Worm (Caenorhabditis elegans) whole organism, L1 larva: Measurements from ENCODE around the gene EEED8.14.

ENCODE experiments used
- C16A3.4 ChIP-seq: fragments of 150-350 bp; optimal IDR thresholded peaks from 2 replicates; lab custom pipeline; 2014; ENCODE audit warnings: missing biosample characterization, missing genetic modification characterization
- aha-1 ChIP-seq: fragments of 150-350 bp; optimal IDR thresholded peaks from 2 replicates; lab custom pipeline; 2014; ENCODE audit warnings: missing biosample characterization, missing genetic modification characterization
- alr-1 ChIP-seq: fragments of 200-800 bp; sonication (Bioruptor generic); optimal IDR thresholded peaks from 2 replicates; lab custom pipeline; 2018; ENCODE audit warnings: borderline replicate concordance, mild to moderate bottlenecking, missing genetic modification characterization, missing compliant biosample characterization
- aly-2 ChIP-seq: fragments of 150-350 bp; optimal IDR thresholded peaks from 2 replicates; lab custom pipeline; 2014; ENCODE audit warnings: missing biosample characterization, missing genetic modification characterization
- ama-1 ChIP-seq: fragments of 150-350 bp; optimal IDR thresholded peaks from 2 replicates; lab custom pipeline; 2014
- blmp-1 ChIP-seq: fragments of 150-350 bp; optimal IDR thresholded peaks from 2 replicates; lab custom pipeline; 2014; ENCODE audit warnings: missing biosample characterization, missing genetic modification characterization
- ceh-8 ChIP-seq: fragments of 200-800 bp; sonication (Bioruptor generic); optimal IDR thresholded peaks from 2 replicates; lab custom pipeline; 2018; ENCODE audit warnings: mild to moderate bottlenecking, missing genetic modification characterization, moderate library complexity, missing compliant biosample characterization
- ces-1 ChIP-seq: fragments of 150-350 bp; optimal IDR thresholded peaks from 2 replicates; lab custom pipeline; 2014; ENCODE audit warnings: missing biosample characterization, missing genetic modification reagents, missing genetic modification characterization
- dsc-1 ChIP-seq: sonication (generic microtip); optimal IDR thresholded peaks from 2 replicates; lab custom pipeline; 2016; ENCODE audit warnings: mild to moderate bottlenecking, missing genetic modification characterization, missing compliant biosample characterization
- efl-1 ChIP-seq, 4 experiments: fragments of 150-350 bp; optimal IDR thresholded peaks in 3 of 4; peaks in 1 of 4; 1 replicate in 1 of 4; 2 replicates in 3 of 4; lab custom pipeline; 2014; ENCODE audit warnings: missing biosample characterization in 2 of 4, missing genetic modification characterization in 2 of 4, missing genetic modification reagents in 2 of 4
- efl-3 ChIP-seq: fragments of 200-800 bp; sonication (Bioruptor generic); optimal IDR thresholded peaks from 2 replicates; lab custom pipeline; 2018; ENCODE audit warnings: mild to moderate bottlenecking, missing genetic modification characterization, missing compliant biosample characterization
- elt-2 ChIP-seq: sonication (generic microtip); optimal IDR thresholded peaks from 2 replicates; lab custom pipeline; 2016; ENCODE audit warnings: missing genetic modification characterization, mild to moderate bottlenecking, inconsistent platforms, missing compliant biosample characterization, missing genetic modification reagents
- ets-5 ChIP-seq: fragments of 200-800 bp; sonication (Bioruptor generic); IDR thresholded peaks from 2 replicates; pipeline ENCODE4 v1.3.6; 2022; ENCODE audit warnings: missing genetic modification characterization, missing compliant biosample characterization
- fkh-10 ChIP-seq: sonication (generic microtip); optimal IDR thresholded peaks from 2 replicates; lab custom pipeline; 2017; ENCODE audit warnings: missing biosample characterization, missing genetic modification reagents, missing genetic modification characterization
- fkh-8 ChIP-seq: sonication (generic microtip); optimal IDR thresholded peaks from 2 replicates; lab custom pipeline; 2016; ENCODE audit warnings: mild to moderate bottlenecking, missing genetic modification characterization, missing compliant biosample characterization
- grh-1 ChIP-seq: fragments of 200-800 bp; sonication (Bioruptor generic); IDR thresholded peaks from 2 replicates; pipeline ENCODE4 v1.3.6; 2022; ENCODE audit warnings: missing genetic modification reagents, missing genetic modification characterization, missing compliant biosample characterization
- hlh-17 ChIP-seq: fragments of 200-800 bp; sonication (Bioruptor generic); optimal IDR thresholded peaks from 2 replicates; lab custom pipeline; 2018; ENCODE audit warnings: missing genetic modification characterization, mild to moderate bottlenecking, missing compliant biosample characterization, moderate library complexity, borderline replicate concordance
- hlh-4 ChIP-seq: sonication (generic microtip); optimal IDR thresholded peaks from 2 replicates; lab custom pipeline; 2016; ENCODE audit warnings: mild to moderate bottlenecking, missing genetic modification characterization, missing compliant biosample characterization
- hpl-2 ChIP-seq: fragments of 150-350 bp; optimal IDR thresholded peaks from 2 replicates; lab custom pipeline; 2014; ENCODE audit warnings: missing biosample characterization, missing genetic modification reagents, missing genetic modification characterization
- isw-1 ChIP-seq: fragments of 200-800 bp; sonication (Bioruptor generic); IDR thresholded peaks from 2 replicates; pipeline ENCODE4 v1.3.6; 2022; ENCODE audit warnings: missing genetic modification characterization, missing compliant biosample characterization
- jun-1 ChIP-seq: fragments of 150-350 bp; optimal IDR thresholded peaks from 2 replicates; lab custom pipeline; 2014; ENCODE audit warnings: missing biosample characterization, missing genetic modification reagents, missing genetic modification characterization
- lin-15B ChIP-seq: fragments of 150-350 bp; sonication (generic microtip); optimal IDR thresholded peaks from 3 replicates; lab custom pipeline; 2014; ENCODE audit warnings: missing biosample characterization, missing genetic modification characterization
- lin-35 ChIP-seq, 2 experiments: fragments of 150-350 bp; optimal IDR thresholded peaks; 2 replicates each; lab custom pipeline; 2014; ENCODE audit warnings: missing biosample characterization in 2 of 2, missing genetic modification characterization in 2 of 2, missing genetic modification reagents in 2 of 2
- lin-39 ChIP-seq: fragments of 150-350 bp; optimal IDR thresholded peaks from 2 replicates; lab custom pipeline; 2014; ENCODE audit warnings: missing biosample characterization, missing genetic modification reagents, missing genetic modification characterization
- lsy-2 ChIP-seq, 2 experiments: fragments of 150-350 bp; optimal IDR thresholded peaks; 2 replicates each; lab custom pipeline; 2014; ENCODE audit warnings: missing biosample characterization in 2 of 2, missing genetic modification characterization in 2 of 2
- mdl-1 ChIP-seq, 2 experiments: fragments of 150-350 bp; optimal IDR thresholded peaks; 2 replicates each; lab custom pipeline; 2014 to 2017; ENCODE audit warnings: missing biosample characterization in 2 of 2, missing genetic modification characterization in 2 of 2, inconsistent platforms in 1 of 2
- mep-1 ChIP-seq: fragments of 150-350 bp; optimal IDR thresholded peaks from 2 replicates; lab custom pipeline; 2014; ENCODE audit warnings: missing biosample characterization, missing genetic modification characterization
- nhr-12 ChIP-seq: sonication (generic microtip); optimal IDR thresholded peaks from 2 replicates; lab custom pipeline; 2017; ENCODE audit warnings: missing biosample characterization, missing genetic modification characterization
- nhr-20 ChIP-seq: sonication (generic microtip); optimal IDR thresholded peaks from 2 replicates; lab custom pipeline; 2016; ENCODE audit warnings: mild to moderate bottlenecking, missing genetic modification characterization, missing compliant biosample characterization
- nhr-28 ChIP-seq: fragments of 150-350 bp; optimal IDR thresholded peaks from 2 replicates; lab custom pipeline; 2014; ENCODE audit warnings: missing biosample characterization, missing genetic modification characterization
- nhr-47 ChIP-seq: sonication (generic microtip); optimal IDR thresholded peaks from 2 replicates; lab custom pipeline; 2016; ENCODE audit warnings: mild to moderate bottlenecking, missing genetic modification characterization, moderate library complexity, missing compliant biosample characterization
- nhr-77 ChIP-seq: fragments of 150-350 bp; optimal IDR thresholded peaks from 2 replicates; lab custom pipeline; 2014; ENCODE audit warnings: missing biosample characterization, missing genetic modification characterization
- nhr-90 ChIP-seq: sonication (generic microtip); optimal IDR thresholded peaks from 2 replicates; lab custom pipeline; 2016; ENCODE audit warnings: mild to moderate bottlenecking, missing genetic modification characterization, missing compliant biosample characterization; ENCODE audit not compliant: poor library complexity
- pqm-1 ChIP-seq: sonication (generic microtip); optimal IDR thresholded peaks from 3 replicates; lab custom pipeline; 2017; ENCODE audit warnings: missing biosample characterization, missing genetic modification characterization
- skn-1 ChIP-seq: fragments of 150-350 bp; optimal IDR thresholded peaks from 2 replicates; lab custom pipeline; 2014; ENCODE audit warnings: missing biosample characterization, missing genetic modification characterization
- snpc-4 ChIP-seq: fragments of 150-350 bp; optimal IDR thresholded peaks from 2 replicates; lab custom pipeline; 2014; ENCODE audit warnings: missing biosample characterization, missing genetic modification characterization
- sptf-1 ChIP-seq: fragments of 150-350 bp; optimal IDR thresholded peaks from 2 replicates; lab custom pipeline; 2014; ENCODE audit warnings: missing biosample characterization, missing genetic modification characterization
- sup-37 ChIP-seq: fragments of 200-800 bp; sonication (Bioruptor generic); optimal IDR thresholded peaks from 2 replicates; lab custom pipeline; 2018; ENCODE audit warnings: mild to moderate bottlenecking, missing genetic modification characterization, missing compliant biosample characterization
- swsn-7 ChIP-seq: sonication (generic microtip); optimal IDR thresholded peaks from 2 replicates; lab custom pipeline; 2016; ENCODE audit warnings: missing genetic modification characterization, missing compliant biosample characterization
- unc-130 ChIP-seq: fragments of 150-350 bp; optimal IDR thresholded peaks from 2 replicates; lab custom pipeline; 2017; ENCODE audit warnings: missing biosample characterization, missing genetic modification characterization, inconsistent platforms
- unc-62 ChIP-seq: fragments of 150-350 bp; optimal IDR thresholded peaks from 2 replicates; lab custom pipeline; 2014; ENCODE audit warnings: missing biosample characterization, missing genetic modification reagents, missing genetic modification characterization
- zag-1 ChIP-seq: fragments of 150-350 bp; optimal IDR thresholded peaks from 2 replicates; lab custom pipeline; 2014; ENCODE audit warnings: missing biosample characterization, missing genetic modification characterization
- zip-4 ChIP-seq: fragments of 200-800 bp; sonication (Bioruptor generic); optimal IDR thresholded peaks from 2 replicates; lab custom pipeline; 2018; ENCODE audit warnings: mild to moderate bottlenecking, missing genetic modification characterization, moderate library complexity, missing compliant biosample characterization
- ztf-11 ChIP-seq, 2 experiments: sonication (generic microtip); optimal IDR thresholded peaks; 2 replicates each; lab custom pipeline; 2016 to 2017; ENCODE audit warnings: missing genetic modification characterization in 2 of 2, missing biosample characterization in 1 of 2, missing compliant biosample characterization in 1 of 2

EEED8.14 gene

ce11 chrII:5377467-5378238, 36.2 kb downstream of the EEED8.14 start, which contains the start of gene prdx-2:
Gene prdx-2, plus strand, starts transcription at chrII:5378195.
- TF ChIP-seq nhr-77 (tag; lab: Kevin White, UChicago) (no peak), isw-1 (no peak), swsn-7 (tag; lab: Kevin White, UChicago) (no peak), blmp-1 (tag; lab: Kevin White, UChicago) (peak; percentile 88), mdl-1 (tag; optimal IDR thresholded peaks at IDR 0.05; lab: Kevin White, UChicago) (no peak), ces-1 (GFP tag; lab: Kevin White, UChicago) (no peak), dsc-1 (tag; lab: Kevin White, UChicago) (no peak), sup-37 (GFP tag; lab: Kevin White, UChicago) (no peak), unc-130 (tag; lab: Kevin White, UChicago) (no peak), lsy-2 (tag; optimal IDR thresholded peaks at IDR 0.05; lab: Kevin White, UChicago) (peak in 1 of 2 experiments; percentile 47), zag-1 (tag; lab: Kevin White, UChicago) (no peak), efl-1 (optimal IDR thresholded peaks at IDR 0.05; lab: Kevin White, UChicago) (no peak), efl-1 (GFP tag; optimal IDR thresholded peaks at IDR 0.05 in 1 of 2; lab: Kevin White, UChicago) (peak in 1 of 2 experiments; percentile 40), unc-62 (GFP tag; lab: Kevin White, UChicago) (no peak), jun-1 (tag; lab: Kevin White, UChicago) (no peak), zip-4 (no peak), hlh-17 (GFP tag; lab: Kevin White, UChicago) (no peak), alr-1 (tag; lab: Kevin White, UChicago) (no peak), fkh-8 (tag; lab: Kevin White, UChicago) (peak; percentile 18), aha-1 (tag; lab: Kevin White, UChicago) (no peak), nhr-47 (tag; lab: Kevin White, UChicago) (no peak), skn-1 (tag; lab: Kevin White, UChicago) (no peak), pqm-1 (no peak), grh-1 (GFP tag; lab: Robert Waterston, UW) (no peak), lin-15B (no peak), hlh-4 (tag; lab: Kevin White, UChicago) (no peak), sptf-1 (tag; lab: Kevin White, UChicago) (no peak), lin-39 (no peak), ets-5 (no peak), efl-3 (GFP tag; lab: Kevin White, UChicago) (no peak), C16A3.4 (no peak), aly-2 (no peak), ztf-11 (tag; optimal IDR thresholded peaks at IDR 0.05; lab: Kevin White, UChicago) (no peak)

ce11 chrII:5374967-5375366, 38.9 kb downstream of the EEED8.14 start, which contains the start of gene algn-2:
Gene algn-2, plus strand, starts transcription at chrII:5375267.
- TF ChIP-seq elt-2 (tag; lab: Kevin White, UChicago) (peak; percentile 14), fkh-10 (no peak)

- peak; percentile 98 for TF ChIP-seq mep-1
- TF ChIP-seq isw-1 = peak; percentile 86
- TF ChIP-seq nhr-90 (tag; lab: Kevin White, UChicago) = peak; percentile 91
- TF ChIP-seq zip-4 = peak; percentile 81
- TF ChIP-seq unc-62 (GFP tag; lab: Kevin White, UChicago) = no peak
- peak; percentile 63 for TF ChIP-seq hpl-2 (GFP tag; lab: Kevin White, UChicago)
- TF ChIP-seq jun-1 (tag; lab: Kevin White, UChicago) = peak; percentile 89
- peak; percentile 92 for TF ChIP-seq aly-2
- TF ChIP-seq hlh-4 (tag; lab: Kevin White, UChicago) = no peak
- TF ChIP-seq grh-1 (GFP tag; lab: Robert Waterston, UW) = peak; percentile 87
- no peak for TF ChIP-seq nhr-28 (tag; lab: Kevin White, UChicago)
- TF ChIP-seq nhr-77 (tag; lab: Kevin White, UChicago) = peak; percentile 86
- TF ChIP-seq ama-1 (lab: Kevin White, UChicago) = peak; percentile 86
- peak; percentile 93 for TF ChIP-seq lin-35 (GFP tag; optimal IDR thresholded peaks at IDR 0.05; lab: Kevin White, UChicago)
- no peak for TF ChIP-seq ces-1 (GFP tag; lab: Kevin White, UChicago)
- TF ChIP-seq elt-2 (tag; lab: Kevin White, UChicago) = peak; percentile 82
- no peak for TF ChIP-seq hlh-17 (GFP tag; lab: Kevin White, UChicago)
- peak; percentile 89 for TF ChIP-seq snpc-4 (tag; lab: Kevin White, UChicago)
- peak in 1 of 2 experiments; percentile 81 for TF ChIP-seq ztf-11 (tag; optimal IDR thresholded peaks at IDR 0.05; lab: Kevin White, UChicago)
- no peak for TF ChIP-seq nhr-12 (tag; lab: Kevin White, UChicago)
- peak; percentile 95 for TF ChIP-seq C16A3.4
- peak; percentile 85 for TF ChIP-seq ceh-8 (GFP tag; lab: Kevin White, UChicago)
- peak; percentile 21 for TF ChIP-seq efl-3 (GFP tag; lab: Kevin White, UChicago)
- peak; percentile 95 for TF ChIP-seq nhr-20 (tag; lab: Kevin White, UChicago)
- TF ChIP-seq nhr-47 (tag; lab: Kevin White, UChicago) = peak; percentile 96
Observed at ce11 chrII:5373275-5374047, 40.4 kb downstream of the EEED8.14 start, which contains the start of the genes agt-2 and F09E5.3. Gene agt-2, minus strand, starts transcription at chrII:5373827. Gene F09E5.3, plus strand, starts transcription at chrII:5373997.
